Fruit fly (Drosophila melanogaster) whole organism, prepupa: Measurements from ENCODE around the gene glo.

ENCODE experiments used
- Blimp-1 ChIP-seq: fragments of 200-800 bp; sonication (Bioruptor generic); optimal IDR thresholded peaks from 3 replicates; lab custom pipeline; 2017; ENCODE audit warnings: missing biosample characterization, missing genetic modification characterization, mild to moderate bottlenecking, moderate library complexity, missing genetic modification reagents
- CG10631 ChIP-seq: fragments of 200-800 bp; sonication (Bioruptor generic); optimal IDR thresholded peaks from 2 replicates; lab custom pipeline; 2016; ENCODE audit warnings: missing biosample characterization, missing genetic modification characterization
- CG10669 ChIP-seq: fragments of 200-800 bp; sonication (Bioruptor generic); optimal IDR thresholded peaks from 3 replicates; lab custom pipeline; 2018; ENCODE audit warnings: missing biosample characterization, mild to moderate bottlenecking, missing genetic modification characterization, moderate library complexity
- CG11294 ChIP-seq: fragments of 200-800 bp; sonication (Bioruptor generic); IDR thresholded peaks from 2 replicates; pipeline ENCODE4 v1.3.6; 2022; ENCODE audit warnings: missing biosample characterization, missing genetic modification characterization
- CG11762 ChIP-seq: fragments of 200-800 bp; sonication (Bioruptor generic); optimal IDR thresholded peaks from 3 replicates; lab custom pipeline; 2016; ENCODE audit warnings: missing biosample characterization, missing genetic modification characterization; ENCODE audit not compliant: insufficient read depth
- CG11902 ChIP-seq: fragments of 200-800 bp; sonication (Bioruptor generic); optimal IDR thresholded peaks from 3 replicates; lab custom pipeline; 2016; ENCODE audit warnings: missing biosample characterization, missing genetic modification characterization
- CG15336 ChIP-seq: fragments of 200-800 bp; sonication (Bioruptor generic); IDR thresholded peaks from 2 replicates; pipeline ENCODE4 v1.3.6; 2022; ENCODE audit warnings: missing biosample characterization, missing genetic modification characterization
- CG31627 ChIP-seq: fragments of 200-800 bp; sonication (Bioruptor generic); optimal IDR thresholded peaks from 3 replicates; lab custom pipeline; 2016; ENCODE audit warnings: missing biosample characterization, missing genetic modification characterization
- CG32006 ChIP-seq: fragments of 200-800 bp; sonication (Bioruptor generic); optimal IDR thresholded peaks from 3 replicates; lab custom pipeline; 2017; ENCODE audit warnings: missing biosample characterization, mild to moderate bottlenecking, missing genetic modification characterization
- CG34406 ChIP-seq: fragments of 200-800 bp; sonication (Bioruptor generic); optimal IDR thresholded peaks from 3 replicates; lab custom pipeline; 2016; ENCODE audit warnings: missing biosample characterization, missing genetic modification characterization
- CG3919 ChIP-seq: fragments of 200-800 bp; sonication (Bioruptor generic); optimal IDR thresholded peaks from 3 replicates; lab custom pipeline; 2016; ENCODE audit warnings: missing biosample characterization, missing genetic modification characterization
- CG4318 ChIP-seq: fragments of 200-800 bp; sonication (Bioruptor generic); optimal IDR thresholded peaks from 3 replicates; lab custom pipeline; 2017; ENCODE audit warnings: missing biosample characterization, mild to moderate bottlenecking, missing genetic modification characterization
- CG6276 ChIP-seq: fragments of 200-800 bp; sonication (Bioruptor generic); optimal IDR thresholded peaks from 2 replicates; lab custom pipeline; 2017; ENCODE audit warnings: missing biosample characterization, mild to moderate bottlenecking, missing genetic modification characterization
- CG6792 ChIP-seq: fragments of 200-800 bp; sonication (Bioruptor generic); optimal IDR thresholded peaks from 3 replicates; lab custom pipeline; 2016; ENCODE audit warnings: missing biosample characterization, missing genetic modification characterization
- CG6854 ChIP-seq: fragments of 200-800 bp; sonication (Bioruptor generic); optimal IDR thresholded peaks from 2 replicates; lab custom pipeline; 2017; ENCODE audit warnings: missing biosample characterization, mild to moderate bottlenecking, missing genetic modification characterization
- CG8119 ChIP-seq: fragments of 200-800 bp; sonication (Bioruptor generic); IDR thresholded peaks from 3 replicates; pipeline ENCODE4 v1.3.6; 2022; ENCODE audit warnings: missing biosample characterization, missing genetic modification characterization
- CG8319 ChIP-seq: fragments of 200-800 bp; sonication (Bioruptor generic); optimal IDR thresholded peaks from 3 replicates; lab custom pipeline; 2016; ENCODE audit warnings: missing biosample characterization, missing genetic modification characterization
- CG8632 ChIP-seq: fragments of 200-800 bp; sonication (Bioruptor generic); optimal IDR thresholded peaks from 3 replicates; lab custom pipeline; 2016; ENCODE audit warnings: missing biosample characterization, missing genetic modification characterization
- CG9139 ChIP-seq: fragments of 200-800 bp; sonication (Bioruptor generic); optimal IDR thresholded peaks from 3 replicates; lab custom pipeline; 2017; ENCODE audit warnings: missing biosample characterization, mild to moderate bottlenecking, missing genetic modification characterization
- Eip75B ChIP-seq: fragments of 200-800 bp; sonication (Bioruptor generic); optimal IDR thresholded peaks from 3 replicates; lab custom pipeline; 2016; ENCODE audit warnings: missing biosample characterization, missing genetic modification characterization
- Eip78C ChIP-seq: fragments of 200-800 bp; sonication (Bioruptor generic); peaks from one replicate; lab custom pipeline; 2016; ENCODE audit warnings: missing biosample characterization, missing genetic modification characterization
- Eip93F ChIP-seq: fragments of 200-800 bp; sonication (Bioruptor generic); optimal IDR thresholded peaks from 2 replicates; lab custom pipeline; 2016; ENCODE audit warnings: missing biosample characterization, mild to moderate bottlenecking, missing genetic modification characterization
- Ets21C ChIP-seq: fragments of 200-800 bp; sonication (Bioruptor generic); optimal IDR thresholded peaks from 3 replicates; lab custom pipeline; 2016; ENCODE audit warnings: missing biosample characterization, missing genetic modification characterization
- Hr38 ChIP-seq: sonication (Bioruptor generic); optimal IDR thresholded peaks from 2 replicates; lab custom pipeline; 2016; ENCODE audit warnings: missing biosample characterization, missing genetic modification characterization
- Hr39 ChIP-seq: fragments of 200-800 bp; sonication (Bioruptor generic); optimal IDR thresholded peaks from 2 replicates; lab custom pipeline; 2016; ENCODE audit warnings: missing biosample characterization, missing genetic modification characterization
- Lpt ChIP-seq: fragments of 200-800 bp; sonication (Bioruptor generic); optimal IDR thresholded peaks from 3 replicates; lab custom pipeline; 2016; ENCODE audit warnings: missing biosample characterization, missing genetic modification characterization
- OdsH ChIP-seq: fragments of 200-800 bp; sonication (Bioruptor generic); optimal IDR thresholded peaks from 3 replicates; lab custom pipeline; 2016; ENCODE audit warnings: missing biosample characterization, missing genetic modification characterization
- Sox102F ChIP-seq: fragments of 200-800 bp; sonication (Bioruptor generic); optimal IDR thresholded peaks from 2 replicates; lab custom pipeline; 2016; ENCODE audit warnings: missing biosample characterization, mild to moderate bottlenecking, missing genetic modification characterization
- Sox14 ChIP-seq: fragments of 200-800 bp; sonication (Bioruptor generic); optimal IDR thresholded peaks from 3 replicates; lab custom pipeline; 2016; ENCODE audit warnings: missing biosample characterization, missing genetic modification characterization
- achi ChIP-seq: fragments of 200-800 bp; sonication (Bioruptor generic); optimal IDR thresholded peaks from 3 replicates; lab custom pipeline; 2016; ENCODE audit warnings: missing biosample characterization, missing genetic modification characterization
- cyc ChIP-seq: fragments of 200-800 bp; sonication (Bioruptor generic); optimal IDR thresholded peaks from 3 replicates; lab custom pipeline; 2016; ENCODE audit warnings: missing biosample characterization, missing genetic modification characterization
- dac ChIP-seq: fragments of 200-800 bp; sonication (Bioruptor generic); optimal IDR thresholded peaks from 2 replicates; lab custom pipeline; 2017; ENCODE audit warnings: missing biosample characterization, mild to moderate bottlenecking, missing genetic modification characterization
- dsx ChIP-seq: fragments of 200-800 bp; optimal IDR thresholded peaks from 3 replicates; lab custom pipeline; 2019; ENCODE audit warnings: missing biosample characterization, mild to moderate bottlenecking, missing genetic modification characterization, moderate library complexity; ENCODE audit not compliant: poor library complexity, severe bottlenecking
- eg ChIP-seq: fragments of 200-800 bp; sonication (Bioruptor generic); IDR thresholded peaks from 3 replicates; pipeline ENCODE4 v1.3.6; 2022; ENCODE audit warnings: missing biosample characterization, missing genetic modification characterization
- esn ChIP-seq: fragments of 200-800 bp; sonication (Bioruptor generic); optimal IDR thresholded peaks from 2 replicates; lab custom pipeline; 2016; ENCODE audit warnings: missing biosample characterization, mild to moderate bottlenecking, missing genetic modification characterization, moderate library complexity
- fd59A ChIP-seq: fragments of 200-800 bp; sonication (Bioruptor generic); optimal IDR thresholded peaks from 2 replicates; lab custom pipeline; 2017; ENCODE audit warnings: missing biosample characterization, mild to moderate bottlenecking, missing genetic modification characterization, missing genetic modification reagents
- fd85E ChIP-seq: fragments of 200-800 bp; sonication (Bioruptor generic); optimal IDR thresholded peaks from 3 replicates; lab custom pipeline; 2016; ENCODE audit warnings: missing biosample characterization, missing genetic modification characterization
- fkh ChIP-seq: fragments of 200-800 bp; sonication (Bioruptor generic); optimal IDR thresholded peaks from 3 replicates; lab custom pipeline; 2017; ENCODE audit warnings: missing biosample characterization, mild to moderate bottlenecking, missing genetic modification characterization, moderate library complexity
- net ChIP-seq: fragments of 200-800 bp; sonication (Bioruptor generic); optimal IDR thresholded peaks from 3 replicates; lab custom pipeline; 2016; ENCODE audit warnings: missing biosample characterization, missing genetic modification characterization
- salr ChIP-seq, 2 experiments: fragments of 200-800 bp; sonication (Bioruptor generic); optimal IDR thresholded peaks; 3 replicates each; lab custom pipeline; 2016 to 2018; ENCODE audit warnings: missing biosample characterization in 2 of 2, missing genetic modification characterization in 2 of 2, mild to moderate bottlenecking in 1 of 2
- vri ChIP-seq: fragments of 200-800 bp; sonication (Bioruptor generic); optimal IDR thresholded peaks from 3 replicates; lab custom pipeline; 2016; ENCODE audit warnings: missing biosample characterization, mild to moderate bottlenecking, missing genetic modification characterization

The glo gene

DNA sequence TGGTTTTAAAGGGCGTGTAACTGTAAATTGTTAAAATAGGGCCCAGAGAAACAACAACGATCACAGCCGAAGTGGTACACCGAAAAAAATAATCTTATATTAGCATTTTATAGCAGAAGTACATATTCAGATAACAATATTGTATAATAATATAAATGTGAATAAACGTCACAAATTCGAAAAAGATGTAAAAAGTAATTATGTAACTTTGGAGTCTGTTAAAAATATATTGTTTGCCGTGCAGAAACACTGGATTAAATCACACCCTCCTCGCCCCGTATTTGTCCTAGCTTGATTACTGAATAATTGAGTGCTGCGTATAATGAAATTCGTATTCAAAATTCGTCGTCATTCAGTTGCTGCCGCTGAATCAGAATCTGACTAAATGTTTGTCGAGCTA is 35.9 kb upstream of the glo start (continued):
- TF ChIP-seq OdsH (GFP tag; lab: Kevin White, UChicago) (peak; percentile 26), fd85E (GFP tag; lab: Kevin White, UChicago) (no peak), Lpt (GFP tag; lab: Kevin White, UChicago) (no peak), net (GFP tag; lab: Kevin White, UChicago) (no peak), Blimp-1 (GFP tag; lab: Kevin White, UChicago) (no peak), Eip75B (no peak), Eip93F (GFP tag; lab: Kevin White, UChicago) (no peak)

DNA sequence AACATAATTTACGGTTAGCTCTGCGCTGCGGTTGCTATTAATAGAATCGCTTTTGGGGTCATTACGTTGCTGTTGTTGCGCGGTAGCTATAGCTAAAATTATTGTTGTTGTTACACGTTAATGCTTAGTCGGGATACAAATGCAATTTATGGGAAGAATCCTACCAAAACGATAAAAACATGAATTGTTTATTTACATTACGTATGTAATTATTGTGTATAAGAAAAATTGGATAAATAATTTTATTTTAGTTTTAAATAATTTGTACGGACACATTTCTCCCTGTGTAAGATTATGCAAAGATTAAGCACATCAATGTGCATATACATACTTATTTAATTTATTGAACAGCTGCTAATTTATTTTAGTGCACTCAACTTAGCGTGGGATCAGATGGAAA is 32.7 kb upstream of the glo start:
- TF ChIP-seq fkh (GFP tag; lab: Kevin White, UChicago): no peak
- TF ChIP-seq CG10669 (GFP tag; lab: Kevin White, UChicago): no peak
- TF ChIP-seq Sox14 (GFP tag; lab: Kevin White, UChicago): no peak
- no peak for TF ChIP-seq CG34406 (GFP tag; lab: Kevin White, UChicago)
- TF ChIP-seq CG6854 (GFP tag; lab: Kevin White, UChicago): no peak
- TF ChIP-seq CG32006 (GFP tag; lab: Kevin White, UChicago): peak; percentile 22
- TF ChIP-seq CG11762 (GFP tag; lab: Kevin White, UChicago): peak; percentile 11
- peak; percentile 7 for TF ChIP-seq achi (GFP tag; lab: Kevin White, UChicago)
- TF ChIP-seq CG4318 (GFP tag; lab: Kevin White, UChicago): peak; percentile 17
- TF ChIP-seq eg (GFP tag; lab: Robert Waterston, UW): 0 out of 3 replicates have a peak, but pooled peaks have one; percentile 35
- no peak for TF ChIP-seq Blimp-1 (GFP tag; lab: Kevin White, UChicago)
- TF ChIP-seq Hr39 (GFP tag; lab: Kevin White, UChicago): no peak
- peak; percentile 13 for TF ChIP-seq CG10631 (GFP tag; lab: Kevin White, UChicago)
- TF ChIP-seq CG15336 (GFP tag; lab: Robert Waterston, UW): peak; percentile 59
- TF ChIP-seq CG8119 (GFP tag; lab: Robert Waterston, UW): peak; percentile 25; the same call in 1 of the 3 replicates
- no peak for TF ChIP-seq net (GFP tag; lab: Kevin White, UChicago)

DNA sequence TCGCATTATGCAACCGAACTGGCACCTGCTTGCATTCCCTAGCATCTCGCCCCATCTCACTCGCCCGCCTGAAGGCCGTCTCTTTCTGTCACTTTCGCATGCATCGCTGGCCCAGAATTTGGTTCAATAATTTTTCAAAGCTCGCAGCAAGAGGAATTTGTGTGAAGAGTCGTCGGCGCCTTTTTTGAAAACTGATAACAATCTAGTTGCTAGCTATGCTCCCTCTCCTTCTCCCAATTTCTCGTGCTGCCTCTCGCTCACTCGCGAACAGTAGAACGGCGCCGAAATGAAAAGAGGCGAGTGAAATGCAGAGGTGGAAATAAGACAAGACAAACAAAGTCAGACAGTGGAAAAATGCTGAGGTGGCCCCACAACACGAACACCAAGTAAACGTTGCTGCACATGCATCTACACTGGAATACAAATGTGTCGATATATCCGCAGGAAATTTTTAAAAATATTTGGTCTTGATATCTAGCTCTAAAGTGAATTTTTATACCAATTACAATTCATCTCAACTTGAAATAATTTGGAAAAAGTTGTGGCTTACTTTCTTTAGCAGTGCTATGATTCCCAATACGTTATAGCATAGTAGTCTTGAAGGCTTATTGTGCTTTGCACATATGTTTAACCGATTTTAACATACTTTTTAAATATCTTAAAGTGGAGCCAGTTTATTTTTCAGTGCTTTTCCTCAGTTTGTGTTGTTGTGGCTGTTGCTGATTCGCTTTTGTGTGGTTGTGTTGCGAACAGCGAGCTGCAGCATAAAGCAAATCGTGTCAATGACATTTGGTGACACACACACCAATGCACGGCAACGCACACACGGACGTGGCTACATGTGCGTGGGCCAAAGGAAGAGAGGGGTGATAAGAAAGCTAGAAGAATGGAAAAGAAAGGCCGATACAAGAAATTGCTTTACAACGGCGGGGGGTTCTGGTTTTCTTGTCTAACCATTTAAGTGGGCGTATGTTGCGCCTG is 32.0 kb upstream of the glo start:
- TF ChIP-seq Sox102F (GFP tag; lab: Kevin White, UChicago) (peak; percentile 70), CG6854 (GFP tag; lab: Kevin White, UChicago) (peak; percentile 10), OdsH (GFP tag; lab: Kevin White, UChicago) (peak; percentile 93), fd85E (GFP tag; lab: Kevin White, UChicago) (no peak), Eip93F (GFP tag; lab: Kevin White, UChicago) (no peak), esn (peak; percentile 76), Ets21C (peak; percentile 71), Sox14 (GFP tag; lab: Kevin White, UChicago) (peak; percentile 92), CG6276 (GFP tag; lab: Kevin White, UChicago) (peak; percentile 95), achi (GFP tag; lab: Kevin White, UChicago) (peak; percentile 88), CG8119 (GFP tag; lab: Robert Waterston, UW) (peak; percentile 97), CG3919 (GFP tag; lab: Kevin White, UChicago) (peak; percentile 90), fd59A (GFP tag; lab: Kevin White, UChicago) (peak; percentile 75), CG8319 (GFP tag; lab: Kevin White, UChicago) (peak; percentile 56), dac (GFP tag; lab: Kevin White, UChicago) (peak; percentile 96), CG15336 (GFP tag; lab: Robert Waterston, UW) (peak; percentile 97), CG4318 (GFP tag; lab: Kevin White, UChicago) (peak; percentile 95), Lpt (GFP tag; lab: Kevin White, UChicago) (peak; percentile 96), Hr39 (GFP tag; lab: Kevin White, UChicago) (peak; percentile 80), fkh (GFP tag; lab: Kevin White, UChicago) (peak; percentile 56), net (GFP tag; lab: Kevin White, UChicago) (peak; percentile 90), CG8632 (GFP tag; lab: Kevin White, UChicago) (peak; percentile 72), CG6792 (GFP tag; lab: Kevin White, UChicago) (peak; percentile 75), CG10631 (GFP tag; lab: Kevin White, UChicago) (peak; percentile 89), CG9139 (peak; percentile 56), CG11902 (GFP tag; lab: Kevin White, UChicago) (peak; percentile 58), salr (GFP tag; optimal IDR thresholded peaks at IDR 0.05; lab: Kevin White, UChicago) (peak; percentile 68 to 96), CG11294 (GFP tag; lab: Robert Waterston, UW) (peak; percentile 87), CG31627 (peak; percentile 78), vri (GFP tag; lab: Kevin White, UChicago) (no peak), Eip78C (GFP tag; lab: Kevin White, UChicago) (peak; percentile 97), Hr38 (GFP tag; lab: Kevin White, UChicago) (peak; percentile 55), CG34406 (GFP tag; lab: Kevin White, UChicago) (peak; percentile 73), CG32006 (GFP tag; lab: Kevin White, UChicago) (peak; percentile 98), cyc (peak; percentile 70), dsx (GFP tag; lab: Kevin White, UChicago) (peak; percentile 79)
